Worm (Caenorhabditis elegans): ENCODE data around the gene C12D5.4.
A peak's percentile ranks its signal among the peaks of the same experiment; 100 is the strongest.

The C12D5.4 gene

DNA sequence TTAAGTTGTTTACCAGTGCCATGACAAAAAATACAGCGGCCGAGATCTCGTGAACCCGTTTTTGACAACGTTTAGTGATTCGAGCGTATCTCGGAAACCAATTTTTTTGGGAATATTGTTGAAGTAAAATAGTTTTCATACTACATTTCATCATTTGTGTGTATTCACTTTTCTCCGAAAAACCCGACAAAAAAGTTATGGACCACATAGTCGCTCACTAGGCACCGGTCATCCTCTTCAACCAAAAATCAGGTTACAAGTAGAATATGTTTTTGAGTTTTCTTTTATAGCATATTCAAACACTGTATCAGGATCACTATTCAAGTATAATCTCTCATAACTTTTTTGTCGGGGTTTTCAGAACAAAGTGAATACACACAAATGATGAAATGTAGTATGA is 30.6 kb upstream of the C12D5.4 start:
- TF ChIP-seq ceh-45 (GFP tag; IDR thresholded peaks at IDR 0.05) (no peak), ceh-34 (tag; optimal IDR thresholded peaks at IDR 0.05) (no peak), ref-2 (tag; optimal IDR thresholded peaks at IDR 0.05) (no peak), C38D4.7 (GFP tag; optimal IDR thresholded peaks at IDR 0.05) (no peak)

DNA sequence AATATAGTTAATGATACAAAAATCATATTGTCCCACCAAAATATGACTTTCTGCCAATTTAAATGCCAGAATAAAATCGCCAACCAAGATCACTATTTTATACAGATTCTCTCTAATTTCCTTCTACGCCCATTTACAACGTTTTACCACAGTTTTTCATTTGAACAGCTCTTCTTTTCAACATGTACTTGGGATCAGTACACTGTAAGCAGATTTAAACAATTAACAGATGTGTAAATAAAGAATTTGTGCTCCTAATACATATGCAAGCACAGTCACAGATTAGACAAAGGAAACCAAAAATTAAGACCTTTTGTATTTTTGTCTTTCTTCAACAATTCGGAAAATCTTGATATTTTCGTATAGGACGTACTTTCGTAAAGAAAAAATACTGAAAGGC is 28.9 kb upstream of the C12D5.4 start, which contains the start of gene F07C4.11:
Gene F07C4.11, minus strand, starts transcription at position 101 of the 400 bp plus-strand sequence.
- TF ChIP-seq pag-3 (tag; optimal IDR thresholded peaks at IDR 0.05; ENCODE audit: borderline replicate concordance) (no peak), nhr-232 (tag; optimal IDR thresholded peaks at IDR 0.05) (no peak), ahr-1 (tag; optimal IDR thresholded peaks at IDR 0.05) (no peak), tbx-2 (tag; optimal IDR thresholded peaks at IDR 0.05) (no peak), sox-4 (tag; optimal IDR thresholded peaks at IDR 0.05) (no peak), rnt-1 (tag; optimal IDR thresholded peaks at IDR 0.05) (no peak), ceh-9 (tag; optimal IDR thresholded peaks at IDR 0.05) (no peak)

DNA sequence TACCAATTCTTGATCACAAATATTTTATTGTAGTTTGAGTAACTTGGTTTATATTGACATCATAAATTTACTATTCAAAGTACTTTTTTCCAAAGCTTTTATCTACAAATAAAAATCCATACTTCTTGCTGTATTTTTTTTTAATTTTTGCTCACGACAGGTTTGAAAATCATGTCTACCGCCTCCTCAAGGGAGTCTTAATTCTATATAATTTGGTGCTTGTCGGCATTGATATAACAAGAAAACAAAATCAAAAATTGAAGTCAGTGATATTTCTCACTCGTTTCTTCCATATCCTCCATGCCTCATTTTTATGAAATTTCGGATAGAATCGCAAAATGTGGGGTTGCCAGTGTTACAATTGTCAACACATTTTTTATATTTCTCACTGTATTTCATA is 26.9 kb upstream of the C12D5.4 start, which contains the start of gene str-47:
Gene str-47, plus strand, starts transcription at position 301 of the 400 bp plus-strand sequence.
- no peak for TF ChIP-seq dmd-4 (tag; optimal IDR thresholded peaks at IDR 0.05; ENCODE audit: borderline replicate concordance)
- no peak for TF ChIP-seq hlh-13 (GFP tag; optimal IDR thresholded peaks at IDR 0.05)
- TF ChIP-seq hlh-8 (tag; optimal IDR thresholded peaks at IDR 0.05) = no peak
- TF ChIP-seq nfya-1 (tag; optimal IDR thresholded peaks at IDR 0.05) = no peak
- no peak for TF ChIP-seq syd-9 (tag; optimal IDR thresholded peaks at IDR 0.05)
- TF ChIP-seq ceh-48 (tag; optimal IDR thresholded peaks at IDR 0.05) = no peak
- TF ChIP-seq lin-11 (tag; optimal IDR thresholded peaks at IDR 0.05) = no peak
- no peak for TF ChIP-seq ceh-19 (GFP tag; optimal IDR thresholded peaks at IDR 0.05)
- TF ChIP-seq gmeb-2 (tag; optimal IDR thresholded peaks at IDR 0.05) = no peak
- TF ChIP-seq ceh-24 (tag; optimal IDR thresholded peaks at IDR 0.05) = no peak

DNA sequence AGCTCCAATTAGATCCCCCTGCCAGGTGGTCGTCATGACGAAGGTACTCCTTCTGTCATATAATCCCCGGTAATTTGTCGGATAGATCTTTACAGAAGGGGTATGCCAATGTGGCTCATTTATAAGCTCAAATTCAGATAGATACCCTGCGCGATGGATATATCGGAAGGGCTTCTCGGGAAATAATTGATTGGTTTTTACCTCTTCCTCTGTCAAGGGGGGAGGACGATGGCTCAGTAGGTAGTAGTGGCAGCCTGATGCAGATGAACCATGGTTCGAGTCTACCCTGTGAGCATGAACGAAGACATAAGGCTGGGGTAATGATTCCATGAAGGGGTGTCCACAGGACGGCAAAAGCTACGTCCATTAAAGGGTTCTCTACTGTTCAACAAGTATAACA is 25.2 kb upstream of the C12D5.4 start:
- TF ChIP-seq hlh-30 (tag; optimal IDR thresholded peaks at IDR 0.05; ENCODE audit: insufficient read depth) = no peak
- TF ChIP-seq sdc-2 (tag; optimal IDR thresholded peaks at IDR 0.05) = peak; percentile 95

DNA sequence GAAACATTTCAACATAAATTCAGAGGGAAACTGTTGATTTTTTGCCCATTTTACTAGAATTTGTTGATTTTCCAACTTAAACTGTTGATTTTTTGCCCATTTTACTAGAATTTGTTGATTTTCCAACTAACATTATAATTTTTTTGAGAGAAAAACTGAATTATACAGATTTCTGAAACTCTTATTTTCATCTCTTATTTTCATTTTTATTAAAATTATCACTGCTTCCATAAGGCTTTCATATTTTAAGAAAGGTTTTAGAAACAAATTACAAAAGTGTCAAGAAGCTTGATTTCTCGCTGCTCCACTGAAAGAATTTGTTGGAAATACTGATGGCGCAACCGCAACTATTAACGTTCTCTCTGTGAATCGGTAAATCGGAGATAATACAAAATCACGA is 22.4 kb upstream of the C12D5.4 start:
- no peak for TF ChIP-seq sdc-2 (tag; optimal IDR thresholded peaks at IDR 0.05)
- no peak for TF ChIP-seq elt-2 (tag; optimal IDR thresholded peaks at IDR 0.05)
- no peak for TF ChIP-seq ceh-18 (tag; optimal IDR thresholded peaks at IDR 0.05)
- TF ChIP-seq C38D4.7 (GFP tag; optimal IDR thresholded peaks at IDR 0.05) = no peak
- TF ChIP-seq dmd-4 (tag; optimal IDR thresholded peaks at IDR 0.05; ENCODE audit: borderline replicate concordance) = no peak
- TF ChIP-seq ceh-22 (tag; optimal IDR thresholded peaks at IDR 0.05) = no peak
- no peak for TF ChIP-seq pros-1 (tag; optimal IDR thresholded peaks at IDR 0.05)
- TF ChIP-seq eyg-1 (tag; optimal IDR thresholded peaks at IDR 0.05) = no peak
- TF ChIP-seq ceh-30 (tag; optimal IDR thresholded peaks at IDR 0.05) = no peak

DNA sequence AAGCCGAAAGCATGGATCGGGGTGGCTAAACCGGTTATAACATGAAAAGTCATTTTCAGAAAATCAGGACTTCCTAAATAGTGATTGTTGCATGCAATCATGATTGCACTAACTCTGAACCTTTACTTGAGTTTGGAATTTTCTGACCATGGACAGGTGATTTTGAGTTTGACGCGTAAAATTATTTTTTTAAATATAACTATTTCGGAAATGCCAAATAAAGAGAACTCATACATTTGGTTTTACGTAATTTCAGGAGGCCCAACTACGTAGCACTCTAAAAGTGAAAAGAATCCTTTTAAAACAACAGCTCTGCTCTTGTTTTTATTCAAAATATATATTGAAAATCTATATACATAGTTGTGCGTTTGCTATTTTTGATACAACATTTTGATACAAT is 20.6 kb upstream of the C12D5.4 start, which contains the start of gene srh-234:
Gene srh-234, minus strand, starts transcription at position 101 of the 400 bp plus-strand sequence.
- TF ChIP-seq pat-9 (tag; optimal IDR thresholded peaks at IDR 0.05) (no peak), madf-2 (tag; optimal IDR thresholded peaks at IDR 0.05) (no peak), hlh-6 (tag; optimal IDR thresholded peaks at IDR 0.05) (no peak), sdc-2 (tag; optimal IDR thresholded peaks at IDR 0.05) (no peak), che-1 (tag; optimal IDR thresholded peaks at IDR 0.05) (no peak), Y22D7AL.16 (tag; optimal IDR thresholded peaks at IDR 0.05) (no peak), ceh-14 (tag; optimal IDR thresholded peaks at IDR 0.05) (no peak), nhr-11 (tag; optimal IDR thresholded peaks at IDR 0.05) (no peak), mec-3 (tag; optimal IDR thresholded peaks at IDR 0.05; ENCODE audit: borderline replicate concordance) (no peak)
